Fruit fly (Drosophila melanogaster) whole organism, adult: ENCODE results near the gene Trxr2.

Experiments
- CG7101 ChIP-seq: fragments of 200-800 bp; sonication (Bioruptor generic); optimal IDR thresholded peaks from 2 replicates; lab custom pipeline; 2018; ENCODE audit warnings: missing biosample characterization, mild to moderate bottlenecking, missing genetic modification characterization, moderate library complexity
- Mnt ChIP-seq: fragments of 200-800 bp; sonication (Bioruptor generic); optimal IDR thresholded peaks from 2 replicates; lab custom pipeline; 2016; ENCODE audit warnings: missing biosample characterization, mild to moderate bottlenecking, missing genetic modification characterization

- TF ChIP-seq Mnt (GFP tag; lab: Kevin White, UChicago) (no peak), CG7101 (tag; lab: Kevin White, UChicago) (no peak)
Observed at dm6 chr3L:22549926-22550325, at the start of gene Trxr2.
